Worm (Caenorhabditis elegans): ENCODE measurements around the gene ZK287.4.

The ZK287.4 gene

DNA sequence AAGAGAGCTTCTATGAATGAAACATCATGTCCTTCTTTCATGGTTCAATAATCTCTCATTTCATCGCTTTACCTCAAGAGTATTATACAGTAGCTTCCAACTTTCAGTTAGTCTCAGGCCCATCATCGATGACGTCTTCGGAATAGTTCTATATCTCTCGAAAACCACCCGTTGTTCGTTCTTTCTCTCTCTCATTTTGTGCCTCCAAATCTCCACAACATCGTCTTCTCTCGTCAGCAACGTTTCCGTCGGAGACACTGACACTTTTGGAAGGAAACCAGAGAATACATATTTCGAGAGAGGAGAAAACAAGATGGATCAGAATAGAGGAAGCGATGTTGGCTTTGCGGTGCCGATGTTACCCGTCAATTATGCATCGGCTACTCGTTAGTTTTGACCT lies 46.4 kb upstream of the ZK287.4 start (continued):
- peak; percentile 1 for TF ChIP-seq zim-3 (tag; optimal IDR thresholded peaks at IDR 0.05)

DNA sequence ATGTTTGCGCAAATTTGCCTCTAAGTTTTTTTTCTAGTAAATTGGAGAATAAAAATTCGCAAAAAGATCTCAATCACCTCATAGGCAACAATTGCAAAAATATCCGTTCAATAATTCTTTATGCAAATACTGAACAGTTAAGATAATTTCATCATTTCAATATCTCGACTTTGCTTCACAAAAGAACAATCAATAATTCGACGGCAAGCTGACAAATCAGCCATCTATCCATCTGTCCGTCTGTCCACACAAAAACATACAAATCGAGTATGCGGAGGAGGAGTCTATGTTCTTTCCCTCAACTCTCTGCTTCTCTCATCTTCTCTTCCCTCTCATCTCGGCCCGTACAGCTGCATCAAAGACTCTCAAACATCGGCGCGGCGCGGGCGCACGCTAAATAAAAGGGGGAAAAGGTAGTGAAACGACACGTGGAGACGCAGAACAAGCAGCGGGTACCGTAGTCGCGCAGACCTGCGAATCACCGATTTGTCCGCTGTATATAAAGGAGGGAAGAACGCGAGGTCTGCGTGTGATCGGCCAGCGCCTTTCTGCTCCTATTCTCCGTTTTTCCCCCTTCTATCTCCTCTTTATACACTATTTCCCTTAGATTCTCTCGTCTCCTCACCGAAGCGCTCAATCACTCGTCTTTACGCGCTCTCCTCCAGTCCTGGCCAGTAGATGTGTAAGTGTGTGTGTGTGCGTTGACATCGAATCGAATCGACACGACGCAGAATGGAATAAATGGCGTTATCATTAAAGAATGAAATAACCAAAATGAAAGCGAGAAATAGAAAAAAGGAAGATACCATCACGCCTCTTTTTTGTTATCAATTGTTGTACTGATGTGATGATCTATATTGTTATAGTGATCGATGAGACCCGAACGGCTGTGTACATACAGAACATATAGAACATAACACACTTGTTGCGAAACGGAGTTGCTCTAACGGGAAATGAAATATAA lies 45.6 kb upstream of the ZK287.4 start:
- TF ChIP-seq bed-2 (GFP tag; IDR thresholded peaks at IDR 0.05) (0 out of 2 replicates have a peak, but pooled peaks have one; percentile 22), F22D6.2 (tag; optimal IDR thresholded peaks at IDR 0.05) (peak; percentile 52), K11D2.4 (GFP tag; IDR thresholded peaks at IDR 0.05) (peak; percentile 83), ceh-91 (GFP tag; IDR thresholded peaks at IDR 0.05) (0 out of 2 replicates have a peak, but pooled peaks have one; percentile 26), sdz-38 (tag; optimal IDR thresholded peaks at IDR 0.05) (no peak), T26A5.8 (tag; optimal IDR thresholded peaks at IDR 0.05) (no peak), Y53G8AR.9 (GFP tag; conservative IDR thresholded peaks at IDR 0.05) (peak; percentile 82), dpl-1 (GFP tag; optimal IDR thresholded peaks at IDR 0.05) (no peak), lin-26 (GFP tag; IDR thresholded peaks at IDR 0.05) (peak; percentile 71; the same call in 1 of the 2 replicates), bed-1 (GFP tag; IDR thresholded peaks at IDR 0.05) (no peak), D2030.7 (GFP tag; IDR thresholded peaks at IDR 0.05) (no peak), rpc-1 (optimal IDR thresholded peaks at IDR 0.05) (no peak), rpc-1 (tag; optimal IDR thresholded peaks at IDR 0.05) (no peak), ceh-100 (GFP tag; IDR thresholded peaks at IDR 0.05) (peak; percentile 33; the same call in 1 of the 2 replicates), unc-130 (GFP tag; optimal IDR thresholded peaks at IDR 0.05) (peak; percentile 12), F33H1.4 (GFP tag; IDR thresholded peaks at IDR 0.05) (no peak), athp-1 (tag; optimal IDR thresholded peaks at IDR 0.05) (peak; percentile 59), F23B12.7 (tag; optimal IDR thresholded peaks at IDR 0.05; ENCODE audit: insufficient read depth) (no peak), ZK185.1 (tag; optimal IDR thresholded peaks at IDR 0.05; ENCODE audit: poor library complexity, severe bottlenecking) (peak; percentile 56), F37B4.10 (GFP tag; IDR thresholded peaks at IDR 0.05) (no peak), hlh-12 (tag; optimal IDR thresholded peaks at IDR 0.05) (no peak), fkh-3 (tag; optimal IDR thresholded peaks at IDR 0.05) (no peak), lin-35 (GFP tag; optimal IDR thresholded peaks at IDR 0.05) (peak in 1 of 3 experiments; percentile 64), snpc-3.4 (tag; optimal IDR thresholded peaks at IDR 0.05) (no peak), F52B5.7 (tag; optimal IDR thresholded peaks at IDR 0.05) (peak; percentile 75), nfya-2 (GFP tag; IDR thresholded peaks at IDR 0.05) (no peak), ztf-6 (GFP tag; IDR thresholded peaks at IDR 0.05) (0 out of 2 replicates have a peak, but pooled peaks have one; percentile 62), akir-1 (GFP tag; optimal IDR thresholded peaks at IDR 0.05) (no peak), ceh-79 (tag; optimal IDR thresholded peaks at IDR 0.05) (no peak), madf-10 (tag; optimal IDR thresholded peaks at IDR 0.05) (peak; percentile 90), zfh-2 (GFP tag; conservative IDR thresholded peaks at IDR 0.05) (peak; percentile 100), nhr-179 (tag; optimal IDR thresholded peaks at IDR 0.05) (no peak), hsf-1 (GFP tag; IDR thresholded peaks at IDR 0.05) (no peak), cebp-1 (GFP tag; IDR thresholded peaks at IDR 0.05) (no peak), cebp-1 (tag; optimal IDR thresholded peaks at IDR 0.05) (peak; percentile 92), let-607 (tag; optimal IDR thresholded peaks at IDR 0.05) (peak; percentile 93 to 95), egrh-3 (GFP tag; IDR thresholded peaks at IDR 0.05) (peak; percentile 80), him-1 (tag; optimal IDR thresholded peaks at IDR 0.05) (no peak), tbp1 (GFP tag; optimal IDR thresholded peaks at IDR 0.05) (peak; percentile 77), Y53F4B.3 (GFP tag; IDR thresholded peaks at IDR 0.05) (no peak), hmg-20 (GFP tag; IDR thresholded peaks at IDR 0.05) (no peak), snpc-4 (GFP tag; optimal IDR thresholded peaks at IDR 0.05) (peak; percentile 55), snpc-4 (tag; optimal IDR thresholded peaks at IDR 0.05) (peak; percentile 42 to 79 (median 78)), sea-2 (GFP tag; IDR thresholded peaks at IDR 0.05) (peak; percentile 74; the same call in 1 of the 2 replicates)

All from whole organism, young adult.